Worm (Caenorhabditis elegans) whole organism, L3 larva: ENCODE results near the gene dsl-2.

Experiments used
- nfya-1 ChIP-seq: sonication (generic microtip); optimal IDR thresholded peaks from 2 replicates; lab custom pipeline; 2017; ENCODE audit warnings: missing genetic modification characterization, mild to moderate bottlenecking, missing compliant biosample characterization, antibody characterized with exemption, moderate library complexity; ENCODE audit not compliant: insufficient read depth
- nhr-23 ChIP-seq: fragments of 150-350 bp; optimal IDR thresholded peaks from 2 replicates; lab custom pipeline; 2014; ENCODE audit warnings: missing biosample characterization, missing genetic modification reagents, missing genetic modification characterization

ce11 chrIV:1204870-1205269, at the start of gene dsl-2:
- no peak for TF ChIP-seq nhr-23 (tag; lab: Kevin White, UChicago)
- no peak for TF ChIP-seq nfya-1 (tag; lab: Kevin White, UChicago)
